Fruit fly (Drosophila melanogaster): ENCODE data around the gene Mrp4.
A peak's percentile ranks its signal among the peaks of the same experiment; 100 is the strongest.

DNA sequence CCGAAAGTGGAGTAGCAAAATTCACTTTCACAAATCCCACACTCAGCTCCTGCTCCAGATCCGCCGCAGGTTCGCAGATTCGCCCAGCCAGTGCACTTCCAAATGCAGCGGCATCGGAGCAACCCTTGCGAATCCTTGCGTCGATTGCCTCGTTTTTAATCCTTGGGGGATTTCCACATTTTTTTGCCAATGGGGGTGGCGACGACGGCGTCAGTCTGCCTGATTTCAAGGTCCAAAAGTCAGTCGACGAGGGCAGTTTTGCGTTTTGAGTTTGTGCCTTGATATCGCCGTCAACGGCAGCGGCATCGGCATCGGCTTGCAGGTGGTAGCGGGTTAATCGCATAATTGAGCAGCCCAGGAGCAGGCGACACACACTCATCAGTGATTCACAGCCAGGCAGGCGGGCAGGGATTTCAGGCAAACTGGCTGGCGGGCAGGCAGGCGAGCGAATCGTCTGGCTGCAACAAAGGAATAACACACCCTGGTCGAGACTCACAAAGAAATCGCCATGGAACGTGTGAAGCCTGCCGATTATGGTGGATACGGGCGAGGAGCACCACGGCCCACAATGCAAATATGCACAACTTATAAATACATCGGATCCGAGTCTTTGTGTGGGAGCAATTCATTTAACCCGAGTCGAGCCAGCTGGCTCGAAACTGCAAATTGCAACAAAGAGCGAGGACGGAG is 46.5 kb downstream of the Mrp4 start:
- TF ChIP-seq Pif1A (GFP tag; optimal IDR thresholded peaks at IDR 0.05) (no peak), CG13204 (GFP tag; optimal IDR thresholded peaks at IDR 0.05) (peak; percentile 6), D1 (tag; optimal IDR thresholded peaks at IDR 0.05) (no peak), CG12605 (GFP tag; IDR thresholded peaks at IDR 0.05) (no peak), gl (tag; optimal IDR thresholded peaks at IDR 0.05) (no peak), EcR (GFP tag; optimal IDR thresholded peaks at IDR 0.05) (peak; percentile 71), CG34367 (tag; optimal IDR thresholded peaks at IDR 0.05) (no peak), CG32121 (GFP tag; IDR thresholded peaks at IDR 0.05) (no peak), CG17806 (tag; optimal IDR thresholded peaks at IDR 0.05) (no peak), CG8159 (tag; optimal IDR thresholded peaks at IDR 0.05) (peak; percentile 26), CG9948 (tag; optimal IDR thresholded peaks at IDR 0.05) (no peak), Ets98B (GFP tag; IDR thresholded peaks at IDR 0.05) (no peak), rn (GFP tag; IDR thresholded peaks at IDR 0.05) (no peak)
